Worm (Caenorhabditis elegans) whole organism, young adult: Measurements from ENCODE around the gene nlp-64.

Experiments used
- F57A8.1 ChIP-seq: fragments of 200-800 bp; sonication (Bioruptor generic); optimal IDR thresholded peaks from 2 replicates; lab custom pipeline; 2018; ENCODE audit warnings: mild to moderate bottlenecking, missing genetic modification characterization, moderate library complexity, missing compliant biosample characterization
- sptf-2 ChIP-seq: fragments of 200-800 bp; sonication (Bioruptor generic); optimal IDR thresholded peaks from 2 replicates; lab custom pipeline; 2018; ENCODE audit warnings: mild to moderate bottlenecking, missing genetic modification characterization, missing compliant biosample characterization

DNA sequence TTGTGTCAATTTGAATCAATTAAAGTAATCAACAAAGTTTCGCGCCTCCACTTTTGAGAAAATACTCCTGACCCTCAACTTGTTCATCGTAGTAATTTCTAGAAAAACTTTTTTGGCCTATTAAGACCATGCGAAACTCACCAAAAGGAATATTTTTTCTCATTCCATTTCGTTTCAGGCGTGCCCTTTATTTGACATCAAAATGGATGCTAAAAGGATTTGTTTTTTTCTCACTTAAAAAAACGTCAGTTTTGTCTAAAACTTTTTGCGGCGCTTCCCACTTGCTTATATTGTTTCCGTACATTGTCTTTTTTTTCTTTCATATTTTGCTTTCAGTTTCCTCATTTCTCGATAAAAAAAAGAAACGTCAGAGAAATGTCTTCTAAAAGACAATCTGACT is 49.4 kb upstream of the nlp-64 start, which contains the start of gene C04E7.5:
- TF ChIP-seq F57A8.1 (GFP tag; lab: Kevin White, UChicago) (no peak), sptf-2 (GFP tag; lab: Kevin White, UChicago) (no peak)
